Fruit fly (Drosophila melanogaster) whole organism, prepupa: Measurements from ENCODE around the gene Shc.

ENCODE experiments used
- Blimp-1 ChIP-seq: fragments of 200-800 bp; sonication (Bioruptor generic); optimal IDR thresholded peaks from 3 replicates; lab custom pipeline; 2017; ENCODE audit warnings: missing biosample characterization, missing genetic modification characterization, mild to moderate bottlenecking, moderate library complexity, missing genetic modification reagents
- CG10669 ChIP-seq: fragments of 200-800 bp; sonication (Bioruptor generic); optimal IDR thresholded peaks from 3 replicates; lab custom pipeline; 2018; ENCODE audit warnings: missing biosample characterization, mild to moderate bottlenecking, missing genetic modification characterization, moderate library complexity
- CG11762 ChIP-seq: fragments of 200-800 bp; sonication (Bioruptor generic); optimal IDR thresholded peaks from 3 replicates; lab custom pipeline; 2016; ENCODE audit warnings: missing biosample characterization, missing genetic modification characterization; ENCODE audit not compliant: insufficient read depth
- CG1621 ChIP-seq: fragments of 200-800 bp; sonication (Bioruptor generic); optimal IDR thresholded peaks from 3 replicates; lab custom pipeline; 2018; ENCODE audit warnings: missing biosample characterization, mild to moderate bottlenecking, missing genetic modification characterization
- CG16779 ChIP-seq: fragments of 200-800 bp; sonication (Bioruptor generic); optimal IDR thresholded peaks from 3 replicates; lab custom pipeline; 2017; ENCODE audit warnings: missing biosample characterization, mild to moderate bottlenecking, missing genetic modification characterization
- CG3032 ChIP-seq: fragments of 200-800 bp; optimal IDR thresholded peaks from 2 replicates; lab custom pipeline; 2019; ENCODE audit warnings: missing biosample characterization, mild to moderate bottlenecking, missing genetic modification characterization, moderate library complexity
- CG31627 ChIP-seq: fragments of 200-800 bp; sonication (Bioruptor generic); optimal IDR thresholded peaks from 3 replicates; lab custom pipeline; 2016; ENCODE audit warnings: missing biosample characterization, missing genetic modification characterization
- CG34406 ChIP-seq: fragments of 200-800 bp; sonication (Bioruptor generic); optimal IDR thresholded peaks from 3 replicates; lab custom pipeline; 2016; ENCODE audit warnings: missing biosample characterization, missing genetic modification characterization
- CG4318 ChIP-seq: fragments of 200-800 bp; sonication (Bioruptor generic); optimal IDR thresholded peaks from 3 replicates; lab custom pipeline; 2017; ENCODE audit warnings: missing biosample characterization, mild to moderate bottlenecking, missing genetic modification characterization
- CG6163 ChIP-seq: fragments of 200-800 bp; sonication (Bioruptor generic); IDR thresholded peaks from 3 replicates; pipeline ENCODE4 v1.3.6; 2022; ENCODE audit warnings: missing biosample characterization, missing genetic modification characterization
- CG6808 ChIP-seq: fragments of 200-800 bp; sonication (Bioruptor generic); optimal IDR thresholded peaks from 3 replicates; lab custom pipeline; 2017; ENCODE audit warnings: missing biosample characterization, missing genetic modification characterization, mild to moderate bottlenecking, moderate library complexity, missing genetic modification reagents
- CG6854 ChIP-seq: fragments of 200-800 bp; sonication (Bioruptor generic); optimal IDR thresholded peaks from 2 replicates; lab custom pipeline; 2017; ENCODE audit warnings: missing biosample characterization, mild to moderate bottlenecking, missing genetic modification characterization
- CG8119 ChIP-seq: fragments of 200-800 bp; sonication (Bioruptor generic); IDR thresholded peaks from 3 replicates; pipeline ENCODE4 v1.3.6; 2022; ENCODE audit warnings: missing biosample characterization, missing genetic modification characterization
- CG8632 ChIP-seq: fragments of 200-800 bp; sonication (Bioruptor generic); optimal IDR thresholded peaks from 3 replicates; lab custom pipeline; 2016; ENCODE audit warnings: missing biosample characterization, missing genetic modification characterization
- CG9139 ChIP-seq: fragments of 200-800 bp; sonication (Bioruptor generic); optimal IDR thresholded peaks from 3 replicates; lab custom pipeline; 2017; ENCODE audit warnings: missing biosample characterization, mild to moderate bottlenecking, missing genetic modification characterization
- Eip75B ChIP-seq: fragments of 200-800 bp; sonication (Bioruptor generic); optimal IDR thresholded peaks from 3 replicates; lab custom pipeline; 2016; ENCODE audit warnings: missing biosample characterization, missing genetic modification characterization
- Eip78C ChIP-seq: fragments of 200-800 bp; sonication (Bioruptor generic); peaks from one replicate; lab custom pipeline; 2016; ENCODE audit warnings: missing biosample characterization, missing genetic modification characterization
- Eip93F ChIP-seq: fragments of 200-800 bp; sonication (Bioruptor generic); optimal IDR thresholded peaks from 2 replicates; lab custom pipeline; 2016; ENCODE audit warnings: missing biosample characterization, mild to moderate bottlenecking, missing genetic modification characterization
- Ets21C ChIP-seq: fragments of 200-800 bp; sonication (Bioruptor generic); optimal IDR thresholded peaks from 3 replicates; lab custom pipeline; 2016; ENCODE audit warnings: missing biosample characterization, missing genetic modification characterization
- Gug ChIP-seq: fragments of 200-800 bp; sonication (Bioruptor generic); IDR thresholded peaks from 2 replicates; pipeline ENCODE4 v1.3.6; 2022; ENCODE audit warnings: missing biosample characterization, missing genetic modification characterization
- Hr38 ChIP-seq: sonication (Bioruptor generic); optimal IDR thresholded peaks from 2 replicates; lab custom pipeline; 2016; ENCODE audit warnings: missing biosample characterization, missing genetic modification characterization
- Hr39 ChIP-seq: fragments of 200-800 bp; sonication (Bioruptor generic); optimal IDR thresholded peaks from 2 replicates; lab custom pipeline; 2016; ENCODE audit warnings: missing biosample characterization, missing genetic modification characterization
- Hr4 ChIP-seq: fragments of 200-800 bp; sonication (Bioruptor generic); optimal IDR thresholded peaks from 3 replicates; lab custom pipeline; 2016; ENCODE audit warnings: missing biosample characterization, missing genetic modification characterization
- Lpt ChIP-seq: fragments of 200-800 bp; sonication (Bioruptor generic); optimal IDR thresholded peaks from 3 replicates; lab custom pipeline; 2016; ENCODE audit warnings: missing biosample characterization, missing genetic modification characterization
- Met ChIP-seq: fragments of 200-800 bp; sonication (Bioruptor generic); optimal IDR thresholded peaks from 3 replicates; lab custom pipeline; 2016; ENCODE audit warnings: missing biosample characterization, missing genetic modification characterization
- Smox ChIP-seq: fragments of 200-800 bp; sonication (Bioruptor generic); optimal IDR thresholded peaks from 3 replicates; lab custom pipeline; 2016; ENCODE audit warnings: missing biosample characterization, missing genetic modification characterization
- achi ChIP-seq: fragments of 200-800 bp; sonication (Bioruptor generic); optimal IDR thresholded peaks from 3 replicates; lab custom pipeline; 2016; ENCODE audit warnings: missing biosample characterization, missing genetic modification characterization
- acj6 ChIP-seq: fragments of 200-800 bp; sonication (Bioruptor generic); optimal IDR thresholded peaks from 3 replicates; lab custom pipeline; 2016; ENCODE audit warnings: missing biosample characterization, missing genetic modification characterization
- cyc ChIP-seq: fragments of 200-800 bp; sonication (Bioruptor generic); optimal IDR thresholded peaks from 3 replicates; lab custom pipeline; 2016; ENCODE audit warnings: missing biosample characterization, missing genetic modification characterization
- dac ChIP-seq: fragments of 200-800 bp; sonication (Bioruptor generic); optimal IDR thresholded peaks from 2 replicates; lab custom pipeline; 2017; ENCODE audit warnings: missing biosample characterization, mild to moderate bottlenecking, missing genetic modification characterization
- dsx ChIP-seq: fragments of 200-800 bp; optimal IDR thresholded peaks from 3 replicates; lab custom pipeline; 2019; ENCODE audit warnings: missing biosample characterization, mild to moderate bottlenecking, missing genetic modification characterization, moderate library complexity; ENCODE audit not compliant: poor library complexity, severe bottlenecking
- esn ChIP-seq: fragments of 200-800 bp; sonication (Bioruptor generic); optimal IDR thresholded peaks from 2 replicates; lab custom pipeline; 2016; ENCODE audit warnings: missing biosample characterization, mild to moderate bottlenecking, missing genetic modification characterization, moderate library complexity
- fd85E ChIP-seq: fragments of 200-800 bp; sonication (Bioruptor generic); optimal IDR thresholded peaks from 3 replicates; lab custom pipeline; 2016; ENCODE audit warnings: missing biosample characterization, missing genetic modification characterization
- fkh ChIP-seq: fragments of 200-800 bp; sonication (Bioruptor generic); optimal IDR thresholded peaks from 3 replicates; lab custom pipeline; 2017; ENCODE audit warnings: missing biosample characterization, mild to moderate bottlenecking, missing genetic modification characterization, moderate library complexity
- net ChIP-seq: fragments of 200-800 bp; sonication (Bioruptor generic); optimal IDR thresholded peaks from 3 replicates; lab custom pipeline; 2016; ENCODE audit warnings: missing biosample characterization, missing genetic modification characterization
- pdm3 ChIP-seq: fragments of 200-800 bp; sonication (Bioruptor generic); optimal IDR thresholded peaks from 3 replicates; lab custom pipeline; 2016; ENCODE audit warnings: missing biosample characterization, missing genetic modification characterization
- spab ChIP-seq: fragments of 200-800 bp; sonication (Bioruptor generic); optimal IDR thresholded peaks from 2 replicates; lab custom pipeline; 2017; ENCODE audit warnings: missing biosample characterization, mild to moderate bottlenecking, missing genetic modification characterization, missing genetic modification reagents
- ss ChIP-seq, 2 experiments: fragments of 200-800 bp; sonication (Bioruptor generic); optimal IDR thresholded peaks; 2 replicates in 1 of 2; 3 replicates in 1 of 2; lab custom pipeline; 2017 to 2018; ENCODE audit warnings: mild to moderate bottlenecking in 2 of 2, missing biosample characterization in 2 of 2, missing genetic modification characterization in 2 of 2, moderate library complexity in 1 of 2
- svp ChIP-seq: fragments of 200-800 bp; sonication (Bioruptor generic); peaks from one replicate; lab custom pipeline; 2016; ENCODE audit warnings: missing biosample characterization, missing genetic modification characterization

The Shc gene

dm6 chr3L:9435315-9435714 lies 8.5 kb downstream of the Shc start, which contains the start of gene CG42526 (continued):
- TF ChIP-seq Smox (GFP tag; lab: Kevin White, UChicago) (no peak), CG16779 (no peak), CG6808 (GFP tag; lab: Kevin White, UChicago) (no peak), dsx (GFP tag; lab: Kevin White, UChicago) (no peak), spab (GFP tag; lab: Kevin White, UChicago) (no peak), CG11762 (GFP tag; lab: Kevin White, UChicago) (no peak), CG31627 (GFP tag; lab: Kevin White, UChicago) (peak; percentile 67), achi (GFP tag; lab: Kevin White, UChicago) (peak; percentile 65), Ets21C (GFP tag; lab: Kevin White, UChicago) (no peak), Eip93F (no peak), CG34406 (no peak), esn (peak; percentile 78), dac (GFP tag; lab: Kevin White, UChicago) (no peak), CG4318 (GFP tag; lab: Kevin White, UChicago) (no peak), Lpt (GFP tag; lab: Kevin White, UChicago) (no peak), ss (GFP tag; optimal IDR thresholded peaks at IDR 0.05; lab: Kevin White, UChicago) (no peak), Eip75B (peak; percentile 59)

- TF ChIP-seq CG1621 (tag; lab: Kevin White, UChicago) = no peak
- no peak for TF ChIP-seq CG6808 (GFP tag; lab: Kevin White, UChicago)
- no peak for TF ChIP-seq pdm3 (GFP tag; lab: Kevin White, UChicago)
- no peak for TF ChIP-seq Hr38 (GFP tag; lab: Kevin White, UChicago)
- TF ChIP-seq CG3032 (tag; lab: Kevin White, UChicago) = no peak
- TF ChIP-seq net (GFP tag; lab: Kevin White, UChicago) = no peak
- TF ChIP-seq fd85E (GFP tag; lab: Kevin White, UChicago) = no peak
- no peak for TF ChIP-seq CG31627 (GFP tag; lab: Kevin White, UChicago)
- no peak for TF ChIP-seq CG4318 (GFP tag; lab: Kevin White, UChicago)
- TF ChIP-seq CG8119 (GFP tag; lab: Robert Waterston, UW) = no peak
- TF ChIP-seq Eip93F = no peak
- no peak for TF ChIP-seq Met
- TF ChIP-seq Lpt (GFP tag; lab: Kevin White, UChicago) = no peak
- no peak for TF ChIP-seq Hr39 (GFP tag; lab: Kevin White, UChicago)
- no peak for TF ChIP-seq Eip78C (GFP tag; lab: Kevin White, UChicago)
- TF ChIP-seq CG9139 (GFP tag; lab: Kevin White, UChicago) = no peak
- no peak for TF ChIP-seq acj6 (GFP tag; lab: Kevin White, UChicago)
- no peak for TF ChIP-seq Gug (GFP tag; lab: Robert Waterston, UW)
- no peak for TF ChIP-seq ss (GFP tag; optimal IDR thresholded peaks at IDR 0.05; lab: Kevin White, UChicago)
- no peak for TF ChIP-seq CG6854 (GFP tag; lab: Kevin White, UChicago)
- TF ChIP-seq, all 60 proteins: peak for 0
Measured at dm6 chr3L:9435831-9436230, 9.0 kb downstream of the Shc start.

dm6 chr3L:9438858-9439257 lies 12.0 kb downstream of the Shc start:
- TF ChIP-seq dsx (GFP tag; lab: Kevin White, UChicago) (no peak), acj6 (GFP tag; lab: Kevin White, UChicago) (no peak), Met (no peak), Hr4 (GFP tag; lab: Kevin White, UChicago) (no peak), CG8632 (GFP tag; lab: Kevin White, UChicago) (no peak), fkh (GFP tag; lab: Kevin White, UChicago) (no peak), CG6163 (GFP tag; lab: Robert Waterston, UW) (no peak), Blimp-1 (no peak), cyc (GFP tag; lab: Kevin White, UChicago) (no peak), svp (GFP tag; lab: Kevin White, UChicago) (no peak), CG10669 (no peak), CG1621 (tag; lab: Kevin White, UChicago) (no peak)
